Worm (Caenorhabditis elegans): ENCODE measurements around the gene Y39G8B.7.

The Y39G8B.7 gene

ce11 chrII:13968979-13969378 lies 25.9 kb downstream of the Y39G8B.7 start, which contains the start of gene sre-43:
Gene sre-43, minus strand, starts transcription at chrII:13969079.
- TF ChIP-seq ceh-82 (tag; optimal IDR thresholded peaks at IDR 0.05) = no peak
- no peak for TF ChIP-seq egl-27 (tag; optimal IDR thresholded peaks at IDR 0.05)
- TF ChIP-seq nhr-43 (tag; optimal IDR thresholded peaks at IDR 0.05; ENCODE audit: poor library complexity, severe bottlenecking) = no peak
- TF ChIP-seq pqm-1 (tag; optimal IDR thresholded peaks at IDR 0.05) = no peak
- no peak for TF ChIP-seq fos-1 (tag; optimal IDR thresholded peaks at IDR 0.05)
- TF ChIP-seq lin-15B (tag; optimal IDR thresholded peaks at IDR 0.05) = no peak
- no peak for TF ChIP-seq nhr-11 (tag; optimal IDR thresholded peaks at IDR 0.05)
- TF ChIP-seq lsy-12 (tag; optimal IDR thresholded peaks at IDR 0.05) = no peak
- no peak for TF ChIP-seq elt-2 (tag; optimal IDR thresholded peaks at IDR 0.05)
- TF ChIP-seq nhr-23 (tag; optimal IDR thresholded peaks at IDR 0.05) = no peak
- TF ChIP-seq ZK546.5 (tag; optimal IDR thresholded peaks at IDR 0.05) = no peak
- TF ChIP-seq hmg-11 (tag; optimal IDR thresholded peaks at IDR 0.05) = no peak
- TF ChIP-seq elt-3 (tag; optimal IDR thresholded peaks at IDR 0.05) = no peak

ce11 chrII:13966242-13966641 lies 28.6 kb downstream of the Y39G8B.7 start, which contains the start of gene W07G1.7:
Gene W07G1.7, minus strand, starts transcription at chrII:13966342.
- no peak for TF ChIP-seq unc-62 (GFP tag; optimal IDR thresholded peaks at IDR 0.05)
- TF ChIP-seq nhr-11 (tag; optimal IDR thresholded peaks at IDR 0.05) = no peak
- no peak for TF ChIP-seq pha-4 (tag; optimal IDR thresholded peaks at IDR 0.05)
- no peak for TF ChIP-seq R02D3.7 (tag; optimal IDR thresholded peaks at IDR 0.05)
- no peak for TF ChIP-seq nhr-23 (tag; optimal IDR thresholded peaks at IDR 0.05)
- TF ChIP-seq nfya-1 (tag; optimal IDR thresholded peaks at IDR 0.05; ENCODE audit: insufficient read depth) = no peak
- no peak for TF ChIP-seq elt-3 (tag; optimal IDR thresholded peaks at IDR 0.05)
- no peak for TF ChIP-seq mml-1 (tag; optimal IDR thresholded peaks at IDR 0.05)
- no peak for TF ChIP-seq nhr-12 (tag; optimal IDR thresholded peaks at IDR 0.05)

DNA sequence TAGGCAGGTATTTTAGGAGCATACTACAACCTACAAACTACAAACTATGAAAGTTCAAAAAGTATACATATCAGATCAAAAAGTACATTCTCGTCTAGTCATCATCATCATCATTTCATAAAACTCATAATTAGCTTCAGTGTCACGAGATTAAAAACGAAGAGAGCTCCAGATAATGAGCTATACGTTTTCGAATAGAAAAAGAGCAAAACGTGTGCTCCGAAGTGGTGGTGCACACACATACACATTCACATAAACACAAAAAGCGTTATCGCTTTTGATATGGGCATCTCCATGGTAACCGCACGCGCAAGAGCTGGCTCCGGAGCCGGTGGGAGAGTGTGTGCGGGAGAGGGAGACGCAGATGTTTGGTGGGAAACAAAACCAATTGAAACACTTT lies 30.5 kb downstream of the Y39G8B.7 start:
- TF ChIP-seq pha-4 (tag; optimal IDR thresholded peaks at IDR 0.05) (no peak), hmg-11 (tag; optimal IDR thresholded peaks at IDR 0.05) (no peak), nhr-12 (tag; optimal IDR thresholded peaks at IDR 0.05) (no peak), ceh-82 (tag; optimal IDR thresholded peaks at IDR 0.05) (no peak), lin-15B (tag; optimal IDR thresholded peaks at IDR 0.05) (no peak), daf-12 (tag; optimal IDR thresholded peaks at IDR 0.05) (no peak), unc-39 (tag; optimal IDR thresholded peaks at IDR 0.05) (no peak), mml-1 (tag; optimal IDR thresholded peaks at IDR 0.05) (no peak), skn-1 (tag; optimal IDR thresholded peaks at IDR 0.05) (no peak), fkh-2 (tag; optimal IDR thresholded peaks at IDR 0.05) (no peak), eor-1 (tag; optimal IDR thresholded peaks at IDR 0.05) (no peak), snpc-4 (tag; optimal IDR thresholded peaks at IDR 0.05) (no peak), nhr-23 (tag; optimal IDR thresholded peaks at IDR 0.05) (no peak), elt-1 (tag; optimal IDR thresholded peaks at IDR 0.05) (no peak), mdl-1 (tag; optimal IDR thresholded peaks at IDR 0.05) (no peak), lsy-12 (tag; optimal IDR thresholded peaks at IDR 0.05) (no peak), egl-5 (tag; optimal IDR thresholded peaks at IDR 0.05) (no peak)

DNA sequence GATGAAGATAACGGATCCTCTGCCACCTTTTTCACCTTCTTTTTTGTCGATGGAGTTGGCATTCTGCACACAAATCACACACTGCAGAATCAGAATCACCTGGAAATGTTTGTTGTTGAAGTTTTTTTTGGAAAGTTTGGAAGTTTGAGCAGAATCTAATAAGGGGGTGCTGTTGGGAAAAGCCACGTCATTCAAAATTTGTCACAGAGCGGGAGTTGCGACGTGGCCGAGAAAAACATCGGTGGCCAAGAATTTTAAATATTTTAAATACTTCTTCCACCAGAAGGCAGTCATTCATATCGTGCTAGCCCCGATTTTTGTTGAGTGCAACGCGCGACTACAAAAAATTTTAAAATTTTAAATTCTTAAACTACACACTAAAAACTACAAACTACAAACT lies 32.5 kb downstream of the Y39G8B.7 start, which contains the start of gene rpi-1:
rpi-1 (minus strand) TSS at position 101 of the 400 bp plus-strand sequence.
- TF ChIP-seq lin-15B (tag; optimal IDR thresholded peaks at IDR 0.05) (no peak), nhr-76 (tag; optimal IDR thresholded peaks at IDR 0.05) (no peak), nhr-28 (tag; optimal IDR thresholded peaks at IDR 0.05) (no peak), skn-1 (tag; optimal IDR thresholded peaks at IDR 0.05) (no peak), ceh-9 (tag; optimal IDR thresholded peaks at IDR 0.05) (no peak), ceh-82 (tag; optimal IDR thresholded peaks at IDR 0.05) (no peak), pha-4 (tag; optimal IDR thresholded peaks at IDR 0.05) (no peak), elt-3 (tag; optimal IDR thresholded peaks at IDR 0.05) (no peak), R02D3.7 (tag; optimal IDR thresholded peaks at IDR 0.05) (no peak), sea-2 (GFP tag; optimal IDR thresholded peaks at IDR 0.05) (no peak), ceh-16 (tag; optimal IDR thresholded peaks at IDR 0.05) (no peak), snpc-4 (tag; optimal IDR thresholded peaks at IDR 0.05) (no peak)

DNA sequence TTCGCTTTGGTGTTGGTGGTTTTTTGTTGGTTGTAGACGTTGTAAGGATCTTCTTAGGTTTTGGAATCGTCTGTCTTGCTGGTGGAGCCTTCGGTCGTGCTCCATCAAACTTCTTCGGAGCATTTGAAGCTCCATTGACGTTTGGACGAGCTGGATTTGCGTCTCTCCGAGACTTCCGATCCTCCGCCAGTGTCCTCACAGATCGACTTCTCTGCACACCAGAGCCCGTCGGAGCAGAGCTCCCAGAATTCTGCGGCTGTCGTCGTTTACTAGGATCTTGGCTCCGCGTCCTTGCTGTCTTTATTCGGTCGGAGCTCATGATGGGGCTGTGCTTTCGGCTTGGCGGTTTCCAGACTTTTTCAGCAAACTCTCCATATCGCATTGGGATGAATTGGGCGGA lies 33.3 kb downstream of the Y39G8B.7 start:
- no peak for TF ChIP-seq ztf-11 (tag; optimal IDR thresholded peaks at IDR 0.05)
- no peak for TF ChIP-seq nfya-1 (tag; optimal IDR thresholded peaks at IDR 0.05; ENCODE audit: insufficient read depth)
- TF ChIP-seq sea-2 (GFP tag; optimal IDR thresholded peaks at IDR 0.05) = no peak
- no peak for TF ChIP-seq ama-1 (optimal IDR thresholded peaks at IDR 0.05)
- no peak for TF ChIP-seq nhr-25 (tag; optimal IDR thresholded peaks at IDR 0.05)
- TF ChIP-seq mml-1 (tag; optimal IDR thresholded peaks at IDR 0.05) = no peak
- TF ChIP-seq mdl-1 (tag; optimal IDR thresholded peaks at IDR 0.05) = no peak
- TF ChIP-seq nhr-77 (tag; optimal IDR thresholded peaks at IDR 0.05) = no peak
- TF ChIP-seq unc-39 (tag; optimal IDR thresholded peaks at IDR 0.05) = no peak
- no peak for TF ChIP-seq fkh-10 (GFP tag; optimal IDR thresholded peaks at IDR 0.05)
- no peak for TF ChIP-seq pha-4 (tag; optimal IDR thresholded peaks at IDR 0.05)
- TF ChIP-seq egl-27 (tag; optimal IDR thresholded peaks at IDR 0.05) = no peak
- TF ChIP-seq zag-1 (tag; optimal IDR thresholded peaks at IDR 0.05) = no peak
- no peak for TF ChIP-seq elt-2 (tag; optimal IDR thresholded peaks at IDR 0.05)
- no peak for TF ChIP-seq unc-62 (GFP tag; optimal IDR thresholded peaks at IDR 0.05)
- no peak for TF ChIP-seq lin-15B (tag; optimal IDR thresholded peaks at IDR 0.05)
- TF ChIP-seq pqm-1 (tag; optimal IDR thresholded peaks at IDR 0.05) = no peak
- no peak for TF ChIP-seq ztf-4 (tag; optimal IDR thresholded peaks at IDR 0.05)

Data from whole organism, L3 larva.